Fruit fly (Drosophila melanogaster): Measurements from ENCODE around the gene CG1136.

DNA sequence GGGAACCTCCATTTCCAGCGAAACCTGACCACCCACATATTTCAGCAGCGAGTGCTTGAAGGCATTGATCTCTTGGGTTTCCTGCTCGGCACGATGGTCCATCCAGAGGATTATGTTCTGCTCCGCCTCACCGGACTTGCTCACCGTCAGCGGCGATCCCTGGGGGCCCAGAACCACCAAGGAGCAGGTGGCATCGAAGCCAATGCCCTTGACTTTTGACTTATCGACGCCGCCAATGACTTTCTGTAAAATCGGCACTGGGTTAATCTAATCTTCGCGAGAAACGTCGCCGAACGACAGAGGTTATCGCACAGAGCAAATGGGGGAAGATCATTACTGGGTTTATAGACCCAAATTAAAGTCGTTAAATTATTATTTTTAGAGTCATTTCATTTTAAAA lies 21.9 kb upstream of the CG1136 start:
- TF ChIP-seq Dll (optimal IDR thresholded peaks at IDR 0.05) (no peak), psq (optimal IDR thresholded peaks at IDR 0.05) (no peak)
